Fruit fly (Drosophila melanogaster) whole organism, embryonic: Measurements from ENCODE around the gene CG3078.

ENCODE experiments used
- Abd-B ChIP-seq: fragments of 200-800 bp; sonication (Bioruptor generic); optimal IDR thresholded peaks from 2 replicates; lab custom pipeline; 2018; ENCODE audit warnings: missing biosample characterization, mild to moderate bottlenecking, missing genetic modification characterization, moderate library complexity
- Atf6 ChIP-seq: fragments of 200-800 bp; sonication (Bioruptor generic); IDR thresholded peaks from 2 replicates; pipeline ENCODE4 v1.3.6; 2022; ENCODE audit warnings: missing biosample characterization, missing genetic modification characterization
- Blimp-1 ChIP-seq: fragments of 200-800 bp; sonication (Bioruptor generic); optimal IDR thresholded peaks from 3 replicates; lab custom pipeline; 2018; ENCODE audit warnings: missing biosample characterization, missing genetic modification characterization, mild to moderate bottlenecking, moderate library complexity, missing genetic modification reagents
- CG10274 ChIP-seq: fragments of 200-800 bp; sonication (Bioruptor generic); optimal IDR thresholded peaks from 3 replicates; lab custom pipeline; 2017; ENCODE audit warnings: missing biosample characterization, mild to moderate bottlenecking, missing genetic modification characterization
- CG10366 ChIP-seq: fragments of 200-800 bp; sonication (Bioruptor generic); IDR thresholded peaks from 2 replicates; pipeline ENCODE4 v1.3.6; 2022; ENCODE audit warnings: missing biosample characterization, missing genetic modification characterization
- CG11695 ChIP-seq: fragments of 200-800 bp; sonication (Bioruptor generic); IDR thresholded peaks from 3 replicates; pipeline ENCODE4 v1.3.6; 2022; ENCODE audit warnings: missing biosample characterization, missing genetic modification characterization
- CG12104 ChIP-seq: fragments of 200-800 bp; sonication (Bioruptor generic); optimal IDR thresholded peaks from 3 replicates; lab custom pipeline; 2016; ENCODE audit warnings: missing biosample characterization, missing genetic modification characterization
- CG14710 ChIP-seq: fragments of 200-800 bp; sonication (Bioruptor generic); optimal IDR thresholded peaks from 3 replicates; lab custom pipeline; 2019; ENCODE audit warnings: missing biosample characterization, mild to moderate bottlenecking, missing genetic modification characterization, moderate library complexity
- CG15601 ChIP-seq: fragments of 200-800 bp; sonication (Bioruptor generic); optimal IDR thresholded peaks from 3 replicates; lab custom pipeline; 2019; ENCODE audit warnings: missing biosample characterization, mild to moderate bottlenecking, missing genetic modification characterization, moderate library complexity
- CG17328 ChIP-seq: fragments of 200-800 bp; sonication (Bioruptor generic); IDR thresholded peaks from 2 replicates; pipeline ENCODE4 v1.3.6; 2022; ENCODE audit warnings: missing biosample characterization, missing genetic modification characterization
- CG33213 ChIP-seq: fragments of 200-800 bp; sonication (Bioruptor generic); optimal IDR thresholded peaks from 3 replicates; lab custom pipeline; 2016; ENCODE audit warnings: missing biosample characterization, missing genetic modification characterization
- CG34422 ChIP-seq: fragments of 200-800 bp; sonication (Bioruptor generic); IDR thresholded peaks from 3 replicates; pipeline ENCODE4 v1.3.6; 2022; ENCODE audit warnings: missing biosample characterization, missing genetic modification characterization
- CG5180 ChIP-seq: fragments of 200-800 bp; sonication (Bioruptor generic); optimal IDR thresholded peaks from 3 replicates; lab custom pipeline; 2017; ENCODE audit warnings: missing biosample characterization, missing genetic modification characterization, mild to moderate bottlenecking, moderate library complexity, missing genetic modification reagents
- CG6791 ChIP-seq: fragments of 200-800 bp; sonication (Bioruptor generic); IDR thresholded peaks from 3 replicates; pipeline ENCODE4 v1.3.6; 2022; ENCODE audit warnings: missing biosample characterization, missing genetic modification characterization; ENCODE audit not compliant: partially characterized antibody
- CG6854 ChIP-seq: fragments of 200-800 bp; sonication (Bioruptor generic); optimal IDR thresholded peaks from 3 replicates; lab custom pipeline; 2017; ENCODE audit warnings: missing biosample characterization, mild to moderate bottlenecking, missing genetic modification characterization
- CG7271 ChIP-seq: fragments of 200-800 bp; sonication (Bioruptor generic); optimal IDR thresholded peaks from 2 replicates; lab custom pipeline; 2018; ENCODE audit warnings: missing biosample characterization, mild to moderate bottlenecking, missing genetic modification characterization, moderate library complexity
- CG7556 ChIP-seq: fragments of 200-800 bp; sonication (Bioruptor generic); optimal IDR thresholded peaks from 2 replicates; lab custom pipeline; 2017; ENCODE audit warnings: missing biosample characterization, mild to moderate bottlenecking, missing genetic modification characterization
- CG7839 ChIP-seq: fragments of 200-800 bp; sonication (Bioruptor generic); optimal IDR thresholded peaks from 3 replicates; lab custom pipeline; 2018; ENCODE audit warnings: missing biosample characterization, mild to moderate bottlenecking, missing genetic modification characterization, moderate library complexity
- CG9797 ChIP-seq: fragments of 200-800 bp; sonication (Bioruptor generic); optimal IDR thresholded peaks from 3 replicates; lab custom pipeline; 2018; ENCODE audit warnings: missing biosample characterization, mild to moderate bottlenecking, missing genetic modification characterization
- CG9817 ChIP-seq: fragments of 200-800 bp; sonication (Bioruptor generic); optimal IDR thresholded peaks from 2 replicates; lab custom pipeline; 2018; ENCODE audit warnings: missing biosample characterization, mild to moderate bottlenecking, missing genetic modification characterization, moderate library complexity
- CrebB ChIP-seq: fragments of 200-800 bp; sonication (Bioruptor generic); optimal IDR thresholded peaks from 3 replicates; lab custom pipeline; 2018; ENCODE audit warnings: missing biosample characterization, mild to moderate bottlenecking, missing genetic modification characterization
- E2f2 ChIP-seq: fragments of 200-800 bp; sonication (Bioruptor generic); IDR thresholded peaks from 2 replicates; pipeline ENCODE4 v1.3.6; 2022; ENCODE audit warnings: missing biosample characterization, missing genetic modification characterization
- Hmr ChIP-seq: fragments of 200-800 bp; sonication (Bioruptor generic); optimal IDR thresholded peaks from 3 replicates; lab custom pipeline; 2017; ENCODE audit warnings: mild to moderate bottlenecking, missing biosample characterization, missing genetic modification reagents, missing genetic modification characterization
- Hmx ChIP-seq: fragments of 200-800 bp; sonication (Bioruptor generic); optimal IDR thresholded peaks from 2 replicates; lab custom pipeline; 2016; ENCODE audit warnings: missing biosample characterization, missing genetic modification characterization
- Hr39 ChIP-seq: fragments of >200 bp; optimal IDR thresholded peaks from 2 replicates; lab custom pipeline; 2017
- Jarid2 ChIP-seq: fragments of 200-800 bp; sonication (Bioruptor generic); optimal IDR thresholded peaks from 3 replicates; lab custom pipeline; 2017; ENCODE audit warnings: mild to moderate bottlenecking, missing biosample characterization, missing genetic modification reagents, missing genetic modification characterization
- MTF-1 ChIP-seq: fragments of 200-800 bp; sonication (Bioruptor generic); optimal IDR thresholded peaks from 2 replicates; lab custom pipeline; 2018; ENCODE audit warnings: missing biosample characterization, mild to moderate bottlenecking, missing genetic modification characterization, borderline replicate concordance
- Nf-YB ChIP-seq: fragments of 200-800 bp; sonication (Bioruptor generic); optimal IDR thresholded peaks from 3 replicates; lab custom pipeline; 2019; ENCODE audit warnings: missing biosample characterization, mild to moderate bottlenecking, missing genetic modification characterization, moderate library complexity
- Nf-YC ChIP-seq: fragments of 200-800 bp; optimal IDR thresholded peaks from 3 replicates; lab custom pipeline; 2019; ENCODE audit warnings: missing biosample characterization, mild to moderate bottlenecking, missing genetic modification characterization, moderate library complexity
- NfI ChIP-seq: fragments of 200-800 bp; sonication (Bioruptor generic); optimal IDR thresholded peaks from 3 replicates; lab custom pipeline; 2018; ENCODE audit warnings: missing biosample characterization, mild to moderate bottlenecking, missing genetic modification characterization, moderate library complexity
- Sry-β ChIP-seq: fragments of 200-800 bp; sonication (Bioruptor generic); optimal IDR thresholded peaks from 2 replicates; lab custom pipeline; 2018; ENCODE audit warnings: missing biosample characterization, mild to moderate bottlenecking, missing genetic modification characterization, moderate library complexity
- ab ChIP-seq: fragments of 200-800 bp; sonication (Bioruptor generic); optimal IDR thresholded peaks from 2 replicates; lab custom pipeline; 2016; ENCODE audit warnings: missing biosample characterization, missing genetic modification characterization
- ap ChIP-seq: fragments of 200-800 bp; sonication (Bioruptor generic); IDR thresholded peaks from 2 replicates; pipeline ENCODE4 v1.3.6; 2022; ENCODE audit warnings: missing biosample characterization, missing genetic modification characterization
- az2 ChIP-seq: fragments of 200-800 bp; sonication (Bioruptor generic); optimal IDR thresholded peaks from 3 replicates; lab custom pipeline; 2016; ENCODE audit warnings: missing biosample characterization, missing genetic modification characterization
- bbx ChIP-seq: fragments of 200-800 bp; sonication (Bioruptor generic); IDR thresholded peaks from 2 replicates; pipeline ENCODE4 v1.3.6; 2022; ENCODE audit warnings: missing biosample characterization, missing genetic modification characterization; ENCODE audit not compliant: partially characterized antibody
- bowl ChIP-seq: fragments of 200-800 bp; sonication (Bioruptor generic); IDR thresholded peaks from 2 replicates; pipeline ENCODE4 v1.3.6; 2022; ENCODE audit warnings: missing biosample characterization, missing genetic modification characterization
- caup ChIP-seq: fragments of 200-800 bp; sonication (Bioruptor generic); optimal IDR thresholded peaks from 3 replicates; lab custom pipeline; 2017; ENCODE audit warnings: missing biosample characterization, mild to moderate bottlenecking, missing genetic modification characterization, moderate library complexity; ENCODE audit not compliant: severe bottlenecking
- corto ChIP-seq: fragments of 200-800 bp; sonication (Bioruptor generic); optimal IDR thresholded peaks from 2 replicates; lab custom pipeline; 2016; ENCODE audit warnings: missing biosample characterization, mild to moderate bottlenecking, missing genetic modification characterization, moderate library complexity
- crp ChIP-seq, 2 experiments: fragments of 200-800 bp; sonication (Bioruptor generic); optimal IDR thresholded peaks; 2 replicates in 1 of 2; 3 replicates in 1 of 2; lab custom pipeline; 2017; ENCODE audit warnings: missing biosample characterization in 2 of 2, missing genetic modification characterization in 2 of 2, mild to moderate bottlenecking in 1 of 2, moderate library complexity in 1 of 2
- gem ChIP-seq: fragments of 200-800 bp; sonication (Bioruptor generic); optimal IDR thresholded peaks from 2 replicates; lab custom pipeline; 2019; ENCODE audit warnings: missing biosample characterization, mild to moderate bottlenecking, missing genetic modification characterization, moderate library complexity
- pan ChIP-seq, 4 experiments: fragments of >200 bp in 3 of 4; fragments of 200-800 bp in 1 of 4; sonication (Bioruptor generic) in 1 of 4; optimal IDR thresholded peaks in 3 of 4; IDR thresholded peaks in 1 of 4; 2 replicates each; pipeline versions ENCODE4 v1.3.6 to Lab custom; 2017 to 2022; ENCODE audit warnings: missing biosample characterization in 2 of 4, missing genetic modification characterization in 2 of 4, mixed read lengths in 1 of 4
- phol ChIP-seq: fragments of 200-800 bp; sonication (Bioruptor generic); optimal IDR thresholded peaks from 3 replicates; lab custom pipeline; 2018; ENCODE audit warnings: missing biosample characterization, mild to moderate bottlenecking, missing genetic modification characterization, moderate library complexity
- sens-2 ChIP-seq: fragments of 200-800 bp; sonication (Bioruptor generic); IDR thresholded peaks from 2 replicates; pipeline ENCODE4 v1.3.6; 2022; ENCODE audit warnings: missing biosample characterization, missing genetic modification characterization
- slbo ChIP-seq: fragments of 200-800 bp; sonication (Bioruptor generic); IDR thresholded peaks from 2 replicates; pipeline ENCODE4 v1.3.6; 2022; ENCODE audit warnings: missing biosample characterization, missing genetic modification characterization
- twi ChIP-seq: fragments of 200-800 bp; optimal IDR thresholded peaks from 2 replicates; lab custom pipeline; 2019; ENCODE audit warnings: missing biosample characterization, mild to moderate bottlenecking, missing genetic modification characterization, moderate library complexity
- vfl ChIP-seq: fragments of 200-800 bp; sonication (Bioruptor generic); optimal IDR thresholded peaks from 2 replicates; lab custom pipeline; 2016; ENCODE audit warnings: missing biosample characterization, missing genetic modification characterization
- wdn ChIP-seq: fragments of 200-800 bp; sonication (Bioruptor generic); IDR thresholded peaks from 2 replicates; pipeline ENCODE4 v1.3.6; 2022; ENCODE audit warnings: missing biosample characterization, missing genetic modification characterization

Gene CG3078

dm6 chrX:2303771-2304513 lies 44.3 kb upstream of the CG3078 start (continued):
- no peak for TF ChIP-seq CG12104 (GFP tag; lab: Kevin White, UChicago)
- TF ChIP-seq crp (GFP tag; optimal IDR thresholded peaks at IDR 0.05; lab: Kevin White, UChicago), result peak in 1 of 2 experiments; percentile 45
- peak; percentile 55 for TF ChIP-seq Jarid2
- peak; percentile 92 for TF ChIP-seq CG7839 (tag; lab: Kevin White, UChicago)
- peak; percentile 86 for TF ChIP-seq CG11695 (GFP tag; lab: Robert Waterston, UW)
- peak; percentile 44 for TF ChIP-seq MTF-1
- peak; percentile 82 for TF ChIP-seq CG10366
- TF ChIP-seq wdn, result peak; percentile 57; the same call in 1 of the 2 replicates
- TF ChIP-seq CG33213 (GFP tag; lab: Kevin White, UChicago), result peak; percentile 82
- peak; percentile 87 for TF ChIP-seq caup (GFP tag; lab: Kevin White, UChicago)
- no peak for TF ChIP-seq CG6791 (GFP tag; lab: Robert Waterston, UW)
- TF ChIP-seq CrebB (tag; lab: Kevin White, UChicago), result peak; percentile 90
- TF ChIP-seq Atf6 (GFP tag; lab: Robert Waterston, UW), result peak; percentile 88
- peak; percentile 80 for TF ChIP-seq Abd-B
- TF ChIP-seq Hr39, result no peak
- peak; percentile 86 for TF ChIP-seq az2 (GFP tag; lab: Kevin White, UChicago)
- peak; percentile 6 for TF ChIP-seq CG9797 (GFP tag; lab: Kevin White, UChicago)
- peak; percentile 79 for TF ChIP-seq CG14710 (tag; lab: Kevin White, UChicago)
- peak; percentile 85 for TF ChIP-seq ab (GFP tag; lab: Kevin White, UChicago)
- TF ChIP-seq CG6854 (GFP tag; lab: Kevin White, UChicago), result peak; percentile 87
- TF ChIP-seq CG9817, result peak; percentile 81
- TF ChIP-seq phol (tag; lab: Kevin White, UChicago), result peak; percentile 87
- peak; percentile 79 for TF ChIP-seq NfI (GFP tag; lab: Kevin White, UChicago)
- peak; percentile 79 for TF ChIP-seq Blimp-1
- TF ChIP-seq CG34422 (GFP tag; lab: Robert Waterston, UW), result peak; percentile 82
- TF ChIP-seq Hmr, result peak; percentile 89
- TF ChIP-seq pan (optimal IDR thresholded peaks at IDR 0.05; lab: Kevin White, UChicago), result no peak
- TF ChIP-seq pan (GFP tag; optimal IDR thresholded peaks at IDR 0.05 in 1 of 2, IDR thresholded peaks at IDR 0.05 in 1 of 2), result peak in 1 of 2 experiments; percentile 82
- peak; percentile 70 for TF ChIP-seq CG5180 (GFP tag; lab: Kevin White, UChicago)
- TF ChIP-seq Nf-YC, result peak; percentile 79
- peak; percentile 91 for TF ChIP-seq CG7556 (GFP tag; lab: Kevin White, UChicago)
- TF ChIP-seq CG7271 (tag; lab: Kevin White, UChicago), result peak; percentile 25
- TF ChIP-seq CG15601 (tag; lab: Kevin White, UChicago), result peak; percentile 85
- TF ChIP-seq ap (GFP tag; lab: Robert Waterston, UW), result peak; percentile 65
- peak; percentile 92 for TF ChIP-seq gem
- TF ChIP-seq Hmx, result peak; percentile 3
- peak; percentile 68 for TF ChIP-seq Nf-YB
- peak; percentile 91 for TF ChIP-seq slbo
- peak; percentile 63; the same call in 1 of the 2 replicates for TF ChIP-seq sens-2 (GFP tag; lab: Robert Waterston, UW)
- TF ChIP-seq E2f2 (GFP tag; lab: Robert Waterston, UW), result peak; percentile 71
- TF ChIP-seq Sry-β (GFP tag; lab: Kevin White, UChicago), result no peak
- peak; percentile 56 for TF ChIP-seq twi (tag; lab: Kevin White, UChicago)
- no peak for TF ChIP-seq bbx (GFP tag; lab: Robert Waterston, UW)
- TF ChIP-seq CG10274, result peak; percentile 98
- peak; percentile 86 for TF ChIP-seq CG17328 (GFP tag; lab: Robert Waterston, UW)
- 0 out of 2 replicates have a peak, but pooled peaks have one; percentile 50 for TF ChIP-seq bowl (GFP tag; lab: Robert Waterston, UW)
- peak; percentile 15 for TF ChIP-seq corto (GFP tag; lab: Kevin White, UChicago)
- peak; percentile 86 for TF ChIP-seq vfl (GFP tag; lab: Kevin White, UChicago)
